Worm (Caenorhabditis elegans): ENCODE results near the gene ZK829.9.

DNA sequence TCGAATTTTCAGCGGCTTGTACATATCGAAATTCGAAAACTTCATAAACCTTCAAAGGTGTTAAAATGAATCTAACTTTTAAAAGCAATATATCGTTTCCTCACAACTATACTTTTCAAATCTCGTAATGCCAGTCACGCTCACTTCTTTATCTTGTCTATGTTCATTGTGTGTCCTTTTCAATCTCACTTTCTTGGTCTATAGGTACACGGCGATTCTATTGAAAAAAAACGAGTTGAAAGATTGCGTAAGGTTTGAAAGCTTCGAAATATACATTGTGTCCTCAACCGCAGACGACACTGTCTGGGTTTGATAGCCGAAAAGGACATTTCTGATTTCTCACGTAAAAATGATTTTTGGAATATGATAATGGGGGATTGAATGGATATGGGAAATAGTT is 48.6 kb downstream of the ZK829.9 start:
- no peak for TF ChIP-seq W03F9.2 (tag; optimal IDR thresholded peaks at IDR 0.05)
- no peak for TF ChIP-seq him-1 (tag; optimal IDR thresholded peaks at IDR 0.05)
- TF ChIP-seq dao-5 (tag; optimal IDR thresholded peaks at IDR 0.05) = no peak

Measured in whole organism, L4/young adult.